Worm (Caenorhabditis elegans) whole organism, L2 larva: ENCODE results near the gene F36D3.16.

Source experiments
- ceh-82 ChIP-seq: fragments of 150-350 bp; optimal IDR thresholded peaks from 2 replicates; lab custom pipeline; 2014; ENCODE audit warnings: missing biosample characterization, missing genetic modification characterization
- ztf-11 ChIP-seq: sonication (generic microtip); optimal IDR thresholded peaks from 2 replicates; lab custom pipeline; 2017; ENCODE audit warnings: missing biosample characterization, missing genetic modification characterization

ce11 chrV:16494359-16494758 lies 33.5 kb upstream of the F36D3.16 start, which contains the start of gene comt-2:
- TF ChIP-seq ztf-11 (tag; lab: Kevin White, UChicago) (no peak), ceh-82 (tag; lab: Kevin White, UChicago) (no peak)
